Worm (Caenorhabditis elegans): ENCODE results near the gene K09E2.1.

DNA sequence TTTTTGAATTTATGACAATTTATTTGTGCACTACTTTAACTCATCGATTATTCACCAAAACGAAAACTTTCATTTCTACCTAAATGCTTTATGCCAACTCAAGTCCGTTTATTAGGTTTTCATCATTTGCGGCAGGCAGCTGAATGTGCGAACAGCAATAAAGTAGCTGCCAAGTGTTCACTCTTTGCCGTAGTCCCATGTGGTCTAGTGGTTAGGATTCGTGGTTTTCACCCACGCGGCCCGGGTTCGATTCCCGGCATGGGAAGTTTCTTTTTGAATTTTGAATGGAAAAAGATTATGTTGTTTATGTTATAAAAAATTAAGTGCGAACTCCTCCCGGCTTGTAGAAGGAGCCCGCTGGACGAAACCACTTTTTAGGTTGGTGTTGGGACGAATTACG lies 35.4 kb upstream of the K09E2.1 start:
- TF ChIP-seq klf-2 (GFP tag; conservative IDR thresholded peaks at IDR 0.05) (peak; percentile 72; the same call in 1 of the 2 replicates), ref-1 (GFP tag; conservative IDR thresholded peaks at IDR 0.05) (peak; percentile 83), cog-1 (tag; optimal IDR thresholded peaks at IDR 0.05) (peak; percentile 68), ztf-29 (GFP tag; IDR thresholded peaks at IDR 0.05) (peak; percentile 80), T22C8.4 (GFP tag; IDR thresholded peaks at IDR 0.05) (peak; percentile 85), flt-1 (GFP tag; IDR thresholded peaks at IDR 0.05) (peak; percentile 95), tab-1 (GFP tag; IDR thresholded peaks at IDR 0.05) (peak; percentile 94), med-1 (GFP tag; optimal IDR thresholded peaks at IDR 0.05; ENCODE audit: insufficient read depth) (peak; percentile 58), ztf-23 (GFP tag; IDR thresholded peaks at IDR 0.05) (peak; percentile 87)

Measured in whole organism, midembryonic.